Worm (Caenorhabditis elegans) whole organism, young adult: ENCODE measurements around the gene Y49F6B.13.

Experiments used
- B0019.2 ChIP-seq: fragments of 200-800 bp; sonication (Bioruptor generic); conservative IDR thresholded peaks from 2 replicates; pipeline ENCODE4 v1.3.6; 2022; ENCODE audit warnings: missing genetic modification reagents, missing genetic modification characterization, missing compliant biosample characterization
- B0035.1 ChIP-seq: sonication (generic microtip); optimal IDR thresholded peaks from 2 replicates; lab custom pipeline; 2016; ENCODE audit warnings: missing genetic modification characterization, mild to moderate bottlenecking, missing compliant biosample characterization, missing genotype, missing genetic modification reagents
- D2030.7 ChIP-seq: fragments of 200-800 bp; sonication (Bioruptor generic); IDR thresholded peaks from 2 replicates; pipeline ENCODE4 v1.3.6; 2022; ENCODE audit warnings: missing genetic modification reagents, missing genetic modification characterization, missing compliant biosample characterization
- F22D6.2 ChIP-seq: sonication (generic microtip); optimal IDR thresholded peaks from 2 replicates; lab custom pipeline; 2016; ENCODE audit warnings: mild to moderate bottlenecking, missing genetic modification characterization, missing compliant biosample characterization
- F33H1.4 ChIP-seq: fragments of 200-800 bp; sonication (Bioruptor generic); IDR thresholded peaks from 2 replicates; pipeline ENCODE4 v1.3.6; 2022; ENCODE audit warnings: missing genetic modification reagents, missing genetic modification characterization, missing compliant biosample characterization
- F55B11.4 ChIP-seq: sonication (generic microtip); optimal IDR thresholded peaks from 2 replicates; lab custom pipeline; 2016; ENCODE audit warnings: missing compliant biosample characterization, missing genetic modification characterization, borderline replicate concordance; ENCODE audit not compliant: insufficient read depth
- K11D2.4 ChIP-seq: fragments of 200-800 bp; sonication (Bioruptor generic); IDR thresholded peaks from 2 replicates; pipeline ENCODE4 v1.3.6; 2022; ENCODE audit warnings: missing genetic modification reagents, missing genetic modification characterization, missing compliant biosample characterization
- Y53G8AR.9 ChIP-seq: fragments of 200-800 bp; sonication (Bioruptor generic); conservative IDR thresholded peaks from 2 replicates; pipeline ENCODE4 v1.3.6; 2022; ENCODE audit warnings: missing genetic modification reagents, missing genetic modification characterization, missing compliant biosample characterization
- Y67H2A.10 ChIP-seq: fragments of 200-800 bp; sonication (Bioruptor generic); conservative IDR thresholded peaks from 2 replicates; pipeline ENCODE4 v1.3.6; 2022; ENCODE audit warnings: missing genetic modification reagents, missing genetic modification characterization, missing compliant biosample characterization
- Y79H2A.3 ChIP-seq: fragments of 200-800 bp; sonication (Bioruptor generic); conservative IDR thresholded peaks from 2 replicates; pipeline ENCODE4 v1.3.6; 2022; ENCODE audit warnings: missing genetic modification reagents, missing genetic modification characterization, missing compliant biosample characterization
- aptf-3 ChIP-seq: fragments of 200-800 bp; sonication (Bioruptor generic); IDR thresholded peaks from 2 replicates; pipeline ENCODE4 v1.3.6; 2022; ENCODE audit warnings: missing genetic modification characterization, missing compliant biosample characterization
- bed-1 ChIP-seq: fragments of 200-800 bp; sonication (Bioruptor generic); IDR thresholded peaks from 2 replicates; pipeline ENCODE4 v1.3.6; 2022; ENCODE audit warnings: missing genetic modification reagents, missing genetic modification characterization, missing compliant biosample characterization
- ceh-27 ChIP-seq: fragments of 200-800 bp; sonication (Bioruptor generic); optimal IDR thresholded peaks from 2 replicates; lab custom pipeline; 2018; ENCODE audit warnings: mild to moderate bottlenecking, missing genetic modification characterization, moderate library complexity, missing compliant biosample characterization
- egl-44 ChIP-seq: fragments of 200-800 bp; sonication (Bioruptor generic); IDR thresholded peaks from 2 replicates; pipeline ENCODE4 v1.3.6; 2022; ENCODE audit warnings: missing genetic modification reagents, missing genetic modification characterization, missing compliant biosample characterization
- egrh-3 ChIP-seq: fragments of 200-800 bp; sonication (Bioruptor generic); IDR thresholded peaks from 2 replicates; pipeline ENCODE4 v1.3.6; 2022; ENCODE audit warnings: missing genetic modification reagents, missing genetic modification characterization, missing compliant biosample characterization
- fkh-3 ChIP-seq: sonication (generic microtip); optimal IDR thresholded peaks from 2 replicates; lab custom pipeline; 2016; ENCODE audit warnings: mild to moderate bottlenecking, missing genetic modification characterization, missing compliant biosample characterization
- gei-17 ChIP-seq: fragments of 200-800 bp; sonication (Bioruptor generic); optimal IDR thresholded peaks from 2 replicates; lab custom pipeline; 2018; ENCODE audit warnings: mild to moderate bottlenecking, missing genetic modification characterization, missing compliant biosample characterization
- him-1 ChIP-seq: sonication (generic microtip); optimal IDR thresholded peaks from 2 replicates; lab custom pipeline; 2016; ENCODE audit warnings: missing genotype, missing genetic modification reagents, missing genetic modification characterization, missing compliant biosample characterization
- hmg-20 ChIP-seq: fragments of 200-800 bp; sonication (Bioruptor generic); IDR thresholded peaks from 2 replicates; pipeline ENCODE4 v1.3.6; 2022; ENCODE audit warnings: missing genetic modification reagents, missing genetic modification characterization, missing compliant biosample characterization
- hsf-1 ChIP-seq: fragments of 200-800 bp; sonication (Bioruptor generic); IDR thresholded peaks from 2 replicates; pipeline ENCODE4 v1.3.6; 2022; ENCODE audit warnings: missing genetic modification reagents, missing genetic modification characterization, missing compliant biosample characterization
- lag-1 ChIP-seq: fragments of 200-800 bp; sonication (Bioruptor generic); IDR thresholded peaks from 2 replicates; pipeline ENCODE4 v1.3.6; 2022; ENCODE audit warnings: missing genetic modification reagents, missing genetic modification characterization, missing compliant biosample characterization
- let-607 ChIP-seq, 2 experiments: fragments of 200-800 bp in 1 of 2; sonication (Bioruptor generic) in 1 of 2; sonication (generic microtip) in 1 of 2; optimal IDR thresholded peaks; 2 replicates each; lab custom pipeline; 2016 to 2018; ENCODE audit warnings: mild to moderate bottlenecking in 2 of 2, missing compliant biosample characterization in 2 of 2, missing genetic modification characterization in 2 of 2, moderate library complexity in 2 of 2, missing genotype in 1 of 2
- madf-6 ChIP-seq: fragments of 200-800 bp; sonication (Bioruptor generic); IDR thresholded peaks from 2 replicates; pipeline ENCODE4 v1.3.6; 2022; ENCODE audit warnings: missing genetic modification reagents, missing genetic modification characterization, missing compliant biosample characterization
- nfyb-1 ChIP-seq: fragments of 200-800 bp; sonication (Bioruptor generic); IDR thresholded peaks from 2 replicates; pipeline ENCODE4 v1.3.6; 2022; ENCODE audit warnings: missing genetic modification reagents, missing genetic modification characterization, missing compliant biosample characterization
- nhr-179 ChIP-seq: sonication (generic microtip); optimal IDR thresholded peaks from 2 replicates; lab custom pipeline; 2016; ENCODE audit warnings: mild to moderate bottlenecking, missing genetic modification characterization, missing compliant biosample characterization
- rcor-1 ChIP-seq: fragments of 200-800 bp; sonication (Bioruptor generic); IDR thresholded peaks from 2 replicates; pipeline ENCODE4 v1.3.6; 2022; ENCODE audit warnings: missing genetic modification reagents, missing genetic modification characterization, missing compliant biosample characterization
- rec-8 ChIP-seq, 2 experiments: sonication (generic microtip); optimal IDR thresholded peaks; 2 replicates each; lab custom pipeline; 2016; ENCODE audit warnings: mild to moderate bottlenecking in 2 of 2, missing genetic modification characterization in 2 of 2, missing genetic modification reagents in 2 of 2, missing genotype in 2 of 2, missing biosample characterization in 1 of 2, missing compliant biosample characterization in 1 of 2, moderate library complexity in 1 of 2
- sea-2 ChIP-seq: fragments of 200-800 bp; sonication (Bioruptor generic); IDR thresholded peaks from 2 replicates; pipeline ENCODE4 v1.3.6; 2022; ENCODE audit warnings: missing genetic modification characterization, missing compliant biosample characterization
- snpc-1.1 ChIP-seq: sonication (generic microtip); optimal IDR thresholded peaks from 2 replicates; lab custom pipeline; 2017; ENCODE audit warnings: missing genetic modification characterization, mild to moderate bottlenecking, missing compliant biosample characterization, antibody characterized with exemption, moderate library complexity, missing genotype, missing genetic modification reagents; ENCODE audit not compliant: insufficient read depth
- snpc-4 ChIP-seq, 5 experiments: fragments of 150-350 bp in 1 of 5; sonication (generic microtip) in 4 of 5; optimal IDR thresholded peaks; 2 replicates each; lab custom pipeline; 2014 to 2018; ENCODE audit warnings: missing genetic modification characterization in 5 of 5, missing biosample characterization in 3 of 5, antibody characterized with exemption in 2 of 5, mild to moderate bottlenecking in 2 of 5, missing compliant biosample characterization in 2 of 5, missing genotype in 2 of 5, moderate library complexity in 2 of 5, missing genetic modification reagents in 1 of 5
- ztf-26 ChIP-seq: sonication (generic microtip); optimal IDR thresholded peaks from 2 replicates; lab custom pipeline; 2017; ENCODE audit warnings: missing genetic modification characterization, missing compliant biosample characterization
- ztf-28 ChIP-seq: fragments of 200-800 bp; sonication (Bioruptor generic); IDR thresholded peaks from 2 replicates; pipeline ENCODE4 v1.3.6; 2022; ENCODE audit warnings: missing genetic modification reagents, missing genetic modification characterization, missing compliant biosample characterization
- ztf-3 ChIP-seq: fragments of 200-800 bp; sonication (Bioruptor generic); optimal IDR thresholded peaks from 2 replicates; lab custom pipeline; 2018; ENCODE audit warnings: mild to moderate bottlenecking, missing genetic modification characterization, missing compliant biosample characterization

Gene Y49F6B.13

DNA sequence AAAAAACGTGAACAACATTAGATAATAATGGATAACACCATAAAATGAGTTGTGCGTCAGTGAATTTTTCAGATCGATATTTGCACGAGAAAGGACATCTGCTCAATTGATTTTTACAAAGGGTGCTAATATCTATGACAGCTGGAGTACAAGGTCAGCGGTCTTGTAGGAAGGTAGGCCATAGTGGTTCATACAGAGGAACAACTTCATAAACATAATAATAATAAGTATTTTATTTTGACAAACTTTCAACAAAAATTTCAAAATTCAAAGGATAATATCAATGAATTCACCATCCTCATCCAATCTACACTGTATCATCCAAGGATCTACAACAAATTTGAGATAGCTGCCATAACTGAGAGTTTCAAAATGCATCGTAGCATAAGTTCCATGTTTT is 5.7 kb upstream of the Y49F6B.13 start, which contains the start of gene fbxb-104:
TSS of gene fbxb-104 (minus strand) at position 101 of the 400 bp plus-strand sequence.
- TF ChIP-seq lag-1 (GFP tag; lab: Robert Waterston, UW) (no peak), sea-2 (no peak), him-1 (tag; lab: Kevin White, UChicago) (no peak), snpc-4 (GFP tag; optimal IDR thresholded peaks at IDR 0.05; lab: Kevin White, UChicago) (no peak), snpc-4 (tag; optimal IDR thresholded peaks at IDR 0.05; lab: Kevin White, UChicago) (no peak)

- TF ChIP-seq rec-8 (tag; optimal IDR thresholded peaks at IDR 0.05; lab: Kevin White, UChicago) (no peak), aptf-3 (no peak), B0035.1 (tag; lab: Kevin White, UChicago) (no peak), B0019.2 (GFP tag; lab: Robert Waterston, UW) (no peak), fkh-3 (tag; lab: Kevin White, UChicago) (no peak)
Measured at ce11 chrII:3476536-3476935, 5.0 kb upstream of the Y49F6B.13 start.

DNA sequence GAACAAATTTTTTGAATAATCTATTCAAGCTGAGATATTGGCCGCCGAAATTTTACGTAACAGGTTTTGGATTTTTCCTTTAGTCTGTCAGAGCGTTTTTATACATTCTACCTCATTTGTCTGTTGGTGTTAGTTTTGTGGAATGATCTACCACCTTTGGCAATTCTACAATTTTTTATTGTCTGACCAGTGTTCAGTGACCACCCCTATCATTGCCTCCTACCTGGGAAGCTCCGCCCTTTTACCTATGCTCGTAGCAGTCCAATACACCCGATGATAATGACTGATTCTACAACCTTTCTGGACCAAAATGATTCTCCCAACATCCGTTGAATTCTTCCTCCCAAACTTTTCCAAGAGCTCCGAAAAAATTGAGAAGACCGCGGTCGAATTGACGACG is 2.2 kb upstream of the Y49F6B.13 start, which contains the start of gene sdz-32:
TSS of gene sdz-32 (plus strand) at position 301 of the 400 bp plus-strand sequence.
- TF ChIP-seq ztf-28 (GFP tag; lab: Robert Waterston, UW) (no peak), ztf-26 (tag; lab: Kevin White, UChicago) (no peak), ztf-3 (no peak), Y79H2A.3 (GFP tag; lab: Robert Waterston, UW) (no peak), gei-17 (GFP tag; lab: Kevin White, UChicago) (no peak), Y53G8AR.9 (no peak), snpc-1.1 (tag; lab: Kevin White, UChicago) (no peak), hmg-20 (GFP tag; lab: Robert Waterston, UW) (no peak), nfyb-1 (GFP tag; lab: Robert Waterston, UW) (no peak), let-607 (tag; optimal IDR thresholded peaks at IDR 0.05; lab: Kevin White, UChicago) (no peak), F22D6.2 (tag; lab: Kevin White, UChicago) (no peak)
- TF ChIP-seq, all 124 proteins: peak for 0

DNA sequence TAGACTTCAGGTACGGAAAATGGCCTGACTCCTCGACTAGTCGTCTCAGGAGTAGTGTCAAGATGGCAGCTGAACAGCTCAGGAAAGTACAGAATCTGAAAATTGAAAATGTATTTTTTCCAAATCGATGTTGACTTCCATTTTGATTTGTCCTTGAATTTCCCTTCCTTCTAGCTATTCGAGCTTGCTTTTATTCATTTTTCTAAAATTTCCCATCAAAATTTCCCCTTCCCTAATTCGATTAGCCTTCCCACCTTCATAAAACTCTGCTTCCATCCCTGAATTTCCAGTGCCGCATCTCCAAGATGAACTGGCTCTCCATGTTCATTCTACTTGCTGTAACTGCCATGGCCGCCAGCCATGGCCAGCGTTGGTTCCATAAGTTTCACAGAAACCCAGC is 1.3 kb upstream of the Y49F6B.13 start, which contains the start of gene Y49F6B.6:
TSS of gene Y49F6B.6 (plus strand) at position 301 of the 400 bp plus-strand sequence.
- TF ChIP-seq ceh-27 (GFP tag; lab: Kevin White, UChicago) (no peak), rcor-1 (GFP tag; lab: Robert Waterston, UW) (no peak), Y67H2A.10 (GFP tag; lab: Robert Waterston, UW) (no peak), F55B11.4 (tag; lab: Kevin White, UChicago) (no peak), egl-44 (GFP tag; lab: Robert Waterston, UW) (no peak), madf-6 (no peak), bed-1 (no peak), D2030.7 (GFP tag; lab: Robert Waterston, UW) (no peak), rec-8 (tag; optimal IDR thresholded peaks at IDR 0.05; lab: Kevin White, UChicago) (no peak), nhr-179 (tag; lab: Kevin White, UChicago) (no peak), sea-2 (no peak), hsf-1 (no peak), F33H1.4 (GFP tag; lab: Robert Waterston, UW) (no peak), egrh-3 (GFP tag; lab: Robert Waterston, UW) (no peak), Y79H2A.3 (GFP tag; lab: Robert Waterston, UW) (no peak), let-607 (tag; optimal IDR thresholded peaks at IDR 0.05; lab: Kevin White, UChicago) (no peak), K11D2.4 (no peak)
- TF ChIP-seq, all 124 proteins: peak for 0
